Worm (Caenorhabditis elegans): ENCODE results near the gene ndx-9.

ce11 chrIV:11031640-11032039 lies 19.8 kb upstream of the ndx-9 start:
- TF ChIP-seq alr-1 (tag; optimal IDR thresholded peaks at IDR 0.05; ENCODE audit: borderline replicate concordance) (no peak), unc-30 (tag; optimal IDR thresholded peaks at IDR 0.05) (no peak), snpc-4 (tag; optimal IDR thresholded peaks at IDR 0.05) (no peak), nhr-28 (tag; optimal IDR thresholded peaks at IDR 0.05) (no peak), egl-27 (tag; optimal IDR thresholded peaks at IDR 0.05) (no peak), aly-2 (tag; optimal IDR thresholded peaks at IDR 0.05) (no peak), lin-39 (tag; optimal IDR thresholded peaks at IDR 0.05) (no peak), unc-130 (tag; optimal IDR thresholded peaks at IDR 0.05) (no peak), ama-1 (optimal IDR thresholded peaks at IDR 0.05) (no peak), nhr-20 (tag; optimal IDR thresholded peaks at IDR 0.05) (no peak), dpl-1 (GFP tag; optimal IDR thresholded peaks at IDR 0.05) (no peak), skn-1 (tag; optimal IDR thresholded peaks at IDR 0.05) (no peak), ztf-11 (tag; optimal IDR thresholded peaks at IDR 0.05) (no peak)

All from whole organism, L1 larva.